Fruit fly (Drosophila melanogaster) whole organism, embryonic: ENCODE data around the gene Takl1.

Source experiments
- Atf6 ChIP-seq: fragments of 200-800 bp; sonication (Bioruptor generic); IDR thresholded peaks from 2 replicates; pipeline ENCODE4 v1.3.6; 2022; ENCODE audit warnings: missing biosample characterization, missing genetic modification characterization
- B-H2 ChIP-seq: fragments of 200-800 bp; sonication (Bioruptor generic); optimal IDR thresholded peaks from 2 replicates; lab custom pipeline; 2018; ENCODE audit warnings: missing biosample characterization, mild to moderate bottlenecking, missing genetic modification characterization
- C15 ChIP-seq: fragments of 200-800 bp; sonication (Bioruptor generic); IDR thresholded peaks from 3 replicates; pipeline ENCODE4 v1.3.6; 2022; ENCODE audit warnings: missing biosample characterization, missing genetic modification characterization
- CG10321 ChIP-seq: fragments of 200-800 bp; sonication (Bioruptor generic); IDR thresholded peaks from 2 replicates; pipeline ENCODE4 v1.3.6; 2022; ENCODE audit warnings: missing biosample characterization, missing genetic modification characterization
- CG10462 ChIP-seq: fragments of 200-800 bp; sonication (Bioruptor generic); optimal IDR thresholded peaks from 2 replicates; lab custom pipeline; 2016; ENCODE audit warnings: missing biosample characterization, missing genetic modification characterization
- CG12299 ChIP-seq: fragments of 200-800 bp; sonication (Bioruptor generic); optimal IDR thresholded peaks from 2 replicates; lab custom pipeline; 2018; ENCODE audit warnings: missing biosample characterization, mild to moderate bottlenecking, missing genetic modification characterization
- CG12942 ChIP-seq: fragments of 200-800 bp; sonication (Bioruptor generic); optimal IDR thresholded peaks from 3 replicates; lab custom pipeline; 2016; ENCODE audit warnings: missing biosample characterization, missing genetic modification characterization
- CG13624 ChIP-seq: fragments of 200-800 bp; sonication (Bioruptor generic); optimal IDR thresholded peaks from 2 replicates; lab custom pipeline; 2016; ENCODE audit warnings: missing biosample characterization, missing genetic modification characterization
- CG14965 ChIP-seq: fragments of 200-800 bp; sonication (Bioruptor generic); optimal IDR thresholded peaks from 2 replicates; lab custom pipeline; 2016; ENCODE audit warnings: missing biosample characterization, missing genetic modification characterization, borderline replicate concordance
- CG18011 ChIP-seq: fragments of 200-800 bp; sonication (Bioruptor generic); optimal IDR thresholded peaks from 2 replicates; lab custom pipeline; 2017; ENCODE audit warnings: missing biosample characterization, missing genetic modification characterization, mild to moderate bottlenecking, moderate library complexity, missing genotype
- CG2712 ChIP-seq: fragments of 200-800 bp; optimal IDR thresholded peaks from 3 replicates; lab custom pipeline; 2019; ENCODE audit warnings: missing biosample characterization, mild to moderate bottlenecking, missing genetic modification characterization, moderate library complexity
- CG31441 ChIP-seq: fragments of 200-800 bp; sonication (Bioruptor generic); IDR thresholded peaks from 2 replicates; pipeline ENCODE4 v1.3.6; 2022; ENCODE audit warnings: missing biosample characterization, missing genetic modification characterization
- CG3838 ChIP-seq: fragments of 200-800 bp; sonication (Bioruptor generic); optimal IDR thresholded peaks from 3 replicates; lab custom pipeline; 2016; ENCODE audit warnings: missing biosample characterization, missing genetic modification characterization
- CG43689 ChIP-seq: fragments of 200-800 bp; sonication (Bioruptor generic); IDR thresholded peaks from 2 replicates; pipeline ENCODE4 v1.3.6; 2022; ENCODE audit warnings: missing biosample characterization, missing genetic modification characterization
- CG9215 ChIP-seq: fragments of 200-800 bp; sonication (Bioruptor generic); IDR thresholded peaks from 2 replicates; pipeline ENCODE4 v1.3.6; 2022; ENCODE audit warnings: missing biosample characterization, missing genetic modification characterization
- Drgx ChIP-seq: fragments of 200-800 bp; sonication (Bioruptor generic); IDR thresholded peaks from 2 replicates; pipeline ENCODE4 v1.3.6; 2022; ENCODE audit warnings: missing biosample characterization, missing genetic modification characterization
- Ets65A ChIP-seq: fragments of 200-800 bp; sonication (Bioruptor generic); peaks from one replicate; lab custom pipeline; 2016; ENCODE audit warnings: missing biosample characterization, missing genetic modification characterization
- HLH4C ChIP-seq: fragments of 200-800 bp; sonication (Bioruptor generic); IDR thresholded peaks from 3 replicates; pipeline ENCODE4 v1.3.6; 2022; ENCODE audit warnings: missing biosample characterization, missing genetic modification characterization; ENCODE audit not compliant: partially characterized antibody
- HmgD ChIP-seq: fragments of 200-800 bp; sonication (Bioruptor generic); optimal IDR thresholded peaks from 3 replicates; lab custom pipeline; 2016; ENCODE audit warnings: missing biosample characterization, missing genetic modification characterization
- NFAT ChIP-seq: fragments of 200-800 bp; sonication (Bioruptor generic); IDR thresholded peaks from 2 replicates; pipeline ENCODE4 v1.3.6; 2022; ENCODE audit warnings: missing biosample characterization, missing genetic modification characterization
- Nf-YB ChIP-seq: fragments of 200-800 bp; sonication (Bioruptor generic); optimal IDR thresholded peaks from 3 replicates; lab custom pipeline; 2019; ENCODE audit warnings: missing biosample characterization, mild to moderate bottlenecking, missing genetic modification characterization, moderate library complexity
- Stat92E ChIP-seq, 3 experiments: fragments of >200 bp in 2 of 3; fragments of 200-800 bp in 1 of 3; sonication (Bioruptor generic) in 1 of 3; optimal IDR thresholded peaks; 2 replicates each; lab custom pipeline; 2017 to 2019; ENCODE audit warnings: missing biosample characterization in 3 of 3, missing genetic modification characterization in 3 of 3, mild to moderate bottlenecking in 1 of 3, moderate library complexity in 1 of 3
- YL-1 ChIP-seq: fragments of 200-800 bp; sonication (Bioruptor generic); optimal IDR thresholded peaks from 3 replicates; lab custom pipeline; 2017; ENCODE audit warnings: missing biosample characterization, mild to moderate bottlenecking, missing genetic modification characterization
- chm ChIP-seq: fragments of 200-800 bp; sonication (Bioruptor generic); IDR thresholded peaks from 2 replicates; pipeline ENCODE4 v1.3.6; 2022; ENCODE audit warnings: missing biosample characterization, missing genetic modification characterization
- eyg ChIP-seq: fragments of 200-800 bp; sonication (Bioruptor generic); optimal IDR thresholded peaks from 3 replicates; lab custom pipeline; 2016; ENCODE audit warnings: missing biosample characterization, missing genetic modification characterization
- fd102C ChIP-seq: fragments of 200-800 bp; sonication (Bioruptor generic); optimal IDR thresholded peaks from 2 replicates; lab custom pipeline; 2018; ENCODE audit warnings: missing biosample characterization, mild to moderate bottlenecking, missing genetic modification characterization, moderate library complexity
- fru ChIP-seq: fragments of >200 bp; optimal IDR thresholded peaks from 2 replicates; lab custom pipeline; 2017
- ftz-f1 ChIP-seq: fragments of 200-800 bp; sonication (Bioruptor generic); optimal IDR thresholded peaks from 2 replicates; lab custom pipeline; 2016; ENCODE audit warnings: missing biosample characterization, missing genetic modification characterization
- gcm2 ChIP-seq: fragments of 200-800 bp; sonication (Bioruptor generic); optimal IDR thresholded peaks from 2 replicates; lab custom pipeline; 2016; ENCODE audit warnings: missing biosample characterization, missing genetic modification characterization
- grn ChIP-seq: fragments of 200-800 bp; sonication (Bioruptor generic); optimal IDR thresholded peaks from 3 replicates; lab custom pipeline; 2017; ENCODE audit warnings: missing biosample characterization, missing genetic modification characterization
- h ChIP-seq: fragments of >200 bp; optimal IDR thresholded peaks from 2 replicates; lab custom pipeline; 2017
- hkb ChIP-seq, 2 experiments: fragments of 200-800 bp in 1 of 2; fragments of >200 bp in 1 of 2; sonication (Bioruptor generic) in 1 of 2; IDR thresholded peaks in 1 of 2; optimal IDR thresholded peaks in 1 of 2; 2 replicates each; pipeline versions ENCODE4 v1.3.6 to Lab custom; 2017 to 2022; ENCODE audit warnings: missing biosample characterization in 1 of 2, missing genetic modification characterization in 1 of 2
- jumu ChIP-seq: fragments of 200-800 bp; sonication (Bioruptor generic); optimal IDR thresholded peaks from 3 replicates; lab custom pipeline; 2016; ENCODE audit warnings: missing biosample characterization, missing genetic modification characterization
- nerfin-1 ChIP-seq: fragments of 200-800 bp; sonication (Bioruptor generic); optimal IDR thresholded peaks from 3 replicates; lab custom pipeline; 2019; ENCODE audit warnings: missing biosample characterization, mild to moderate bottlenecking, missing genetic modification characterization, moderate library complexity
- repo ChIP-seq: fragments of 200-800 bp; sonication (Bioruptor generic); optimal IDR thresholded peaks from 2 replicates; lab custom pipeline; 2016; ENCODE audit warnings: missing biosample characterization, missing genetic modification characterization
- seq ChIP-seq: fragments of 200-800 bp; sonication (Bioruptor generic); IDR thresholded peaks from 2 replicates; pipeline ENCODE4 v1.3.6; 2022; ENCODE audit warnings: missing biosample characterization, missing genetic modification characterization
- sqz ChIP-seq: fragments of 200-800 bp; sonication (Bioruptor generic); optimal IDR thresholded peaks from 3 replicates; lab custom pipeline; 2018; ENCODE audit warnings: missing biosample characterization, mild to moderate bottlenecking, missing genetic modification characterization
- trem ChIP-seq: fragments of 200-800 bp; optimal IDR thresholded peaks from 3 replicates; lab custom pipeline; 2019; ENCODE audit warnings: missing biosample characterization, mild to moderate bottlenecking, missing genetic modification characterization, moderate library complexity
- vvl ChIP-seq: fragments of 200-800 bp; sonication (Bioruptor generic); IDR thresholded peaks from 2 replicates; pipeline ENCODE4 v1.3.6; 2022; ENCODE audit warnings: missing biosample characterization, missing genetic modification characterization

The Takl1 gene

DNA sequence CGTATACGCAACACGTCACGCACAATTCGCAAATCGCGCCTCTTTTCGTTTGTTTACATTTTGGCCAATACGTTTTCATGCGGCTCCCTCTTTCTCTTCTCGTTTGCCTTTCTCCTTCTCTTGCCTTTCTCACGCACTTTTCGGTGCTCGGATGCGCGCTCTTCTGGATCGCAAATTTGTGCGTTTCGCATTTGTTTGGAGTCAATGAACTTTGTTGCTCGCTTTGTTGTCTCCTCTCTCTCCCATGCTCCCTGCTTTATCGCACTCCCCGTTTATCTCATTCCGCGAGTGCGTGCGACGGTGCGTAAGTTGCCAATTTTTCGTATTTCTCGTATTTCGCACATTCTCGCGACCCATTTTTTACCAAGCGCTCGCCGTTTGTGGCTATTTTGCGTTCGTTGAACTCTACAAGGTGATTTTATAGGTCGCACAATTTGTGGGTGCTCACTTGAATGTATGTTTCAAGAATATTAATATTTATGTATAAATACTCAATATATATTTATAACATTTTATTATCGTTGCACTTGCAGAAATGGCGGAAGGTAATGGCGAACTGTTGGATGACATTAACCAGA is 18.9 kb upstream of the Takl1 start (continued):
- no peak for TF ChIP-seq CG31441
- TF ChIP-seq CG13624 (GFP tag; lab: Kevin White, UChicago): no peak
- no peak for TF ChIP-seq CG10462 (GFP tag; lab: Kevin White, UChicago)
- no peak for TF ChIP-seq CG14965 (GFP tag; lab: Kevin White, UChicago)

DNA sequence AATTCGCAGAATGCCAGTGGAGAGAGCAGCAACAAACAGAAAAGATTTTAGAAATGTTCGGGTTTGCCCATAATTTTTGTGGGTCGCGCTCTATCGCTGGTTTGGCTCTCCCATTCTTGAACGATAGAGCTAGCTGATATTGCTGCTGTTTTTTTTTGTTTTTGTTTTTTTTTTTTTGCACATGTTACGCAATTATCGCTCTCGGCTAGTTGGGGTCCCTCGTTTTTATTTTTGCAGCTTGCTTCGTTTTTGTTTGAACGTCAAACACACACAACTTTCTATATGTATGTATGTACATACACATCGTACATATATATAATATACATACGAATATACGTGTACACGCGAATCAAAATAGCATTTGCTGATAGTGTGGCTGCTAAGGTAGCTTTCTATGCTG is 18.0 kb upstream of the Takl1 start:
- TF ChIP-seq CG12942 (GFP tag; lab: Kevin White, UChicago) (no peak), CG43689 (GFP tag; lab: Robert Waterston, UW) (no peak), Drgx (GFP tag; lab: Robert Waterston, UW) (peak; percentile 62), gcm2 (no peak), CG9215 (GFP tag; lab: Robert Waterston, UW) (no peak), YL-1 (GFP tag; lab: Kevin White, UChicago) (no peak), h (lab: Kevin White, UChicago) (no peak), ftz-f1 (no peak), chm (GFP tag; lab: Robert Waterston, UW) (no peak), trem (tag; lab: Kevin White, UChicago) (no peak), fru (no peak), Nf-YB (GFP tag; lab: Kevin White, UChicago) (no peak), HmgD (GFP tag; lab: Kevin White, UChicago) (no peak), Ets65A (peak; percentile 64), repo (GFP tag; lab: Kevin White, UChicago) (no peak), eyg (GFP tag; lab: Kevin White, UChicago) (no peak)

DNA sequence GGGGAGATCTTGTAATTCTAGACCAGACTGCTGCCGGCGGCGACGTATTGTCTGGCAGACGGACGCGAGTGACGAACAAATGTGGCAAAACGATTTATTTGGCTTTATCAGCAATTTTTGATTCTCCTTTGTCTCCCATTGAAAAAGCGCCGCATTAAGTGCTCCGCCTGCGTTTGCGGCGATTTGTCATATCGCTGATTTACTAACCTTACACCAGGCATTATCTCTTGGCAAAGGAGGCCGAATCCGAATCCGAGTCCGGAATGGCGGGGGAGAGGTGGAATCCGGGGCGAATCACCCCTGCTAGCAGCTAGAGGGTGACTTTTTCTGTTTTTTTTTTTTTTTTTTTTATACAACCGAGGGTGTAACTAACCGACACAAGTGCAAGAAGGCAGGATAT is 16.2 kb upstream of the Takl1 start:
- TF ChIP-seq hkb (optimal IDR thresholded peaks at IDR 0.05; lab: Kevin White, UChicago): no peak
- no peak for TF ChIP-seq hkb (GFP tag; IDR thresholded peaks at IDR 0.05; lab: Robert Waterston, UW)
- TF ChIP-seq CG2712: no peak
- TF ChIP-seq NFAT (GFP tag; lab: Robert Waterston, UW): no peak
- TF ChIP-seq fru: no peak
- TF ChIP-seq nerfin-1 (tag; lab: Kevin White, UChicago): peak; percentile 72
- no peak for TF ChIP-seq HLH4C (GFP tag; lab: Robert Waterston, UW)
- TF ChIP-seq CG12299 (tag; lab: Kevin White, UChicago): no peak
- TF ChIP-seq CG3838: no peak
- no peak for TF ChIP-seq grn
- TF ChIP-seq vvl (GFP tag; lab: Robert Waterston, UW): no peak
- TF ChIP-seq fd102C (GFP tag; lab: Kevin White, UChicago): no peak
- TF ChIP-seq B-H2 (GFP tag; lab: Kevin White, UChicago): no peak
- TF ChIP-seq CG18011 (GFP tag; lab: Kevin White, UChicago): no peak
- no peak for TF ChIP-seq CG10321 (GFP tag; lab: Robert Waterston, UW)
- no peak for TF ChIP-seq C15 (GFP tag; lab: Robert Waterston, UW)
- no peak for TF ChIP-seq Stat92E (GFP tag; optimal IDR thresholded peaks at IDR 0.05; lab: Kevin White, UChicago)
- TF ChIP-seq jumu (GFP tag; lab: Kevin White, UChicago): no peak
- peak; percentile 62 for TF ChIP-seq sqz (GFP tag; lab: Kevin White, UChicago)
- TF ChIP-seq seq: peak; percentile 37; the same call in 1 of the 2 replicates
- TF ChIP-seq Atf6: no peak
- TF ChIP-seq YL-1 (GFP tag; lab: Kevin White, UChicago): no peak
